Worm (Caenorhabditis elegans) whole organism, midembryonic: ENCODE measurements around the gene R08F11.4.

Experiments used
- T22C8.4 ChIP-seq: fragments of 200-800 bp; sonication (Bioruptor generic); IDR thresholded peaks from 2 replicates; pipeline ENCODE4 v1.3.6; 2022; ENCODE audit warnings: missing genetic modification characterization, missing compliant biosample characterization
- cog-1 ChIP-seq: sonication (generic microtip); optimal IDR thresholded peaks from 2 replicates; lab custom pipeline; 2016; ENCODE audit warnings: missing genetic modification characterization, missing compliant biosample characterization
- flt-1 ChIP-seq: fragments of 200-800 bp; sonication (Bioruptor generic); IDR thresholded peaks from 2 replicates; pipeline ENCODE4 v1.3.6; 2022; ENCODE audit warnings: missing genetic modification characterization, missing compliant biosample characterization
- klf-2 ChIP-seq: fragments of 200-800 bp; sonication (Bioruptor generic); conservative IDR thresholded peaks from 2 replicates; pipeline ENCODE4 v1.3.6; 2022; ENCODE audit warnings: missing genetic modification reagents, missing genetic modification characterization, missing compliant biosample characterization
- ref-1 ChIP-seq: fragments of 200-800 bp; sonication (Bioruptor generic); conservative IDR thresholded peaks from 2 replicates; pipeline ENCODE4 v1.3.6; 2022; ENCODE audit warnings: missing genetic modification reagents, missing genetic modification characterization, missing compliant biosample characterization
- tab-1 ChIP-seq: fragments of 200-800 bp; sonication (Bioruptor generic); IDR thresholded peaks from 2 replicates; pipeline ENCODE4 v1.3.6; 2022; ENCODE audit warnings: missing genetic modification characterization, missing compliant biosample characterization

ce11 chrV:3760839-3761238 lies 44.5 kb downstream of the R08F11.4 start, which contains the start of gene oac-55:
- TF ChIP-seq tab-1 (GFP tag; lab: Robert Waterston, UW): no peak
- no peak for TF ChIP-seq klf-2
- no peak for TF ChIP-seq T22C8.4
- no peak for TF ChIP-seq cog-1 (tag; lab: Kevin White, UChicago)
- no peak for TF ChIP-seq ref-1
- no peak for TF ChIP-seq flt-1 (GFP tag; lab: Robert Waterston, UW)
